Worm (Caenorhabditis elegans) whole organism, early embryonic: Measurements from ENCODE around the gene oac-22.

Experiments
- B0310.2 ChIP-seq: sonication (generic microtip); optimal IDR thresholded peaks from 2 replicates; lab custom pipeline; 2016; ENCODE audit warnings: mild to moderate bottlenecking, missing genetic modification characterization, missing compliant biosample characterization
- ama-1 ChIP-seq: fragments of 150-350 bp; optimal IDR thresholded peaks from 2 replicates; lab custom pipeline; 2014
- ceh-13 ChIP-seq: fragments of 200-800 bp; sonication (Bioruptor generic); optimal IDR thresholded peaks from 2 replicates; lab custom pipeline; 2018; ENCODE audit warnings: mild to moderate bottlenecking, missing genetic modification characterization, missing compliant biosample characterization
- ceh-36 ChIP-seq: sonication (generic microtip); optimal IDR thresholded peaks from 2 replicates; lab custom pipeline; 2016; ENCODE audit warnings: missing genetic modification characterization, inconsistent platforms, missing compliant biosample characterization
- ets-7 ChIP-seq: sonication (generic microtip); optimal IDR thresholded peaks from 2 replicates; lab custom pipeline; 2016; ENCODE audit warnings: missing genotype, missing genetic modification characterization, missing compliant biosample characterization
- flt-1 ChIP-seq: fragments of 200-800 bp; sonication (Bioruptor generic); IDR thresholded peaks from 2 replicates; pipeline ENCODE4 v1.3.6; 2022; ENCODE audit warnings: missing genetic modification characterization, missing compliant biosample characterization
- hmg-4 ChIP-seq: fragments of 200-800 bp; sonication (Bioruptor generic); optimal IDR thresholded peaks from 2 replicates; lab custom pipeline; 2018; ENCODE audit warnings: mild to moderate bottlenecking, missing genetic modification characterization, missing compliant biosample characterization
- hnd-1 ChIP-seq: sonication (generic microtip); optimal IDR thresholded peaks from 2 replicates; lab custom pipeline; 2016; ENCODE audit warnings: missing genetic modification characterization, missing compliant biosample characterization
- pes-1 ChIP-seq: fragments of 200-800 bp; sonication (Bioruptor generic); IDR thresholded peaks from 2 replicates; pipeline ENCODE4 v1.3.6; 2022; ENCODE audit warnings: missing genetic modification reagents, missing genetic modification characterization, missing compliant biosample characterization
- scrt-1 ChIP-seq: fragments of 200-800 bp; sonication (Bioruptor generic); IDR thresholded peaks from 2 replicates; pipeline ENCODE4 v1.3.6; 2022; ENCODE audit warnings: missing genetic modification characterization, missing compliant biosample characterization
- sea-1 ChIP-seq: fragments of 200-800 bp; sonication (Bioruptor generic); conservative IDR thresholded peaks from 2 replicates; pipeline ENCODE4 v1.3.6; 2022; ENCODE audit warnings: missing genetic modification characterization, missing compliant biosample characterization
- tbx-37 ChIP-seq: fragments of 200-800 bp; sonication (Bioruptor generic); conservative IDR thresholded peaks from 2 replicates; pipeline ENCODE4 v1.3.6; 2022; ENCODE audit warnings: missing genetic modification reagents, missing genetic modification characterization, missing compliant biosample characterization

ce11 chrIV:3841607-3842006, 43.9 kb upstream of the oac-22 start:
- no peak for TF ChIP-seq B0310.2 (tag; lab: Kevin White, UChicago)
- no peak for TF ChIP-seq ama-1
- no peak for TF ChIP-seq scrt-1
- TF ChIP-seq ceh-36 (tag; lab: Kevin White, UChicago): peak; percentile 47
- TF ChIP-seq hmg-4 (GFP tag; lab: Kevin White, UChicago): no peak
- no peak for TF ChIP-seq sea-1 (GFP tag; lab: Robert Waterston, UW)
- no peak for TF ChIP-seq hnd-1 (tag; lab: Kevin White, UChicago)
- no peak for TF ChIP-seq pes-1 (GFP tag; lab: Robert Waterston, UW)
- TF ChIP-seq tbx-37: no peak
- no peak for TF ChIP-seq flt-1 (GFP tag; lab: Robert Waterston, UW)
- TF ChIP-seq ceh-13 (GFP tag; lab: Kevin White, UChicago): no peak
- no peak for TF ChIP-seq ets-7 (tag; lab: Kevin White, UChicago)
